Fruit fly (Drosophila melanogaster) whole organism, embryonic: ENCODE results near the gene Trim9.

Experiments
- Asciz ChIP-seq: fragments of 200-800 bp; sonication (Bioruptor generic); optimal IDR thresholded peaks from 2 replicates; lab custom pipeline; 2017; ENCODE audit warnings: missing biosample characterization, mild to moderate bottlenecking, missing genetic modification characterization, missing genetic modification reagents
- B-H1 ChIP-seq: fragments of 200-800 bp; sonication (Bioruptor generic); IDR thresholded peaks from 3 replicates; pipeline ENCODE4 v1.3.6; 2022; ENCODE audit warnings: missing biosample characterization, missing genetic modification characterization
- CG10654 ChIP-seq: fragments of 200-800 bp; sonication (Bioruptor generic); optimal IDR thresholded peaks from 2 replicates; lab custom pipeline; 2016; ENCODE audit warnings: missing biosample characterization, missing genetic modification characterization
- CG13296 ChIP-seq: fragments of 200-800 bp; sonication (Bioruptor generic); optimal IDR thresholded peaks from 3 replicates; lab custom pipeline; 2018; ENCODE audit warnings: missing biosample characterization, mild to moderate bottlenecking, missing genetic modification characterization
- CG14014 ChIP-seq: fragments of 200-800 bp; sonication (Bioruptor generic); IDR thresholded peaks from 2 replicates; pipeline ENCODE4 v1.3.6; 2022; ENCODE audit warnings: missing biosample characterization, missing genetic modification characterization
- CG15011 ChIP-seq: fragments of 200-800 bp; sonication (Bioruptor generic); optimal IDR thresholded peaks from 3 replicates; lab custom pipeline; 2018; ENCODE audit warnings: missing biosample characterization, mild to moderate bottlenecking, missing genetic modification characterization
- CG16813 ChIP-seq: fragments of 200-800 bp; sonication (Bioruptor generic); IDR thresholded peaks from 3 replicates; pipeline ENCODE4 v1.3.6; 2022; ENCODE audit warnings: missing biosample characterization, missing genetic modification characterization; ENCODE audit not compliant: partially characterized antibody
- CG17359 ChIP-seq: fragments of 200-800 bp; sonication (Bioruptor generic); optimal IDR thresholded peaks from 3 replicates; lab custom pipeline; 2018; ENCODE audit warnings: missing biosample characterization, mild to moderate bottlenecking, missing genetic modification characterization, moderate library complexity
- CG17612 ChIP-seq: fragments of 200-800 bp; sonication (Bioruptor generic); IDR thresholded peaks from 2 replicates; pipeline ENCODE4 v1.3.6; 2022; ENCODE audit warnings: missing biosample characterization, missing genetic modification characterization
- CG2875 ChIP-seq: fragments of 200-800 bp; sonication (Bioruptor generic); optimal IDR thresholded peaks from 2 replicates; lab custom pipeline; 2017; ENCODE audit warnings: missing biosample characterization, mild to moderate bottlenecking, missing genetic modification characterization, missing genetic modification reagents
- CG2889 ChIP-seq: fragments of 200-800 bp; sonication (Bioruptor generic); IDR thresholded peaks from 3 replicates; pipeline ENCODE4 v1.3.6; 2022; ENCODE audit warnings: missing biosample characterization, missing genetic modification characterization
- CG31388 ChIP-seq: fragments of 200-800 bp; sonication (Bioruptor generic); optimal IDR thresholded peaks from 2 replicates; lab custom pipeline; 2016; ENCODE audit warnings: missing biosample characterization, missing genetic modification characterization
- CG4617 ChIP-seq: fragments of 200-800 bp; sonication (Bioruptor generic); optimal IDR thresholded peaks from 3 replicates; lab custom pipeline; 2016; ENCODE audit warnings: missing biosample characterization, missing genetic modification characterization, borderline replicate concordance
- CG6689 ChIP-seq: fragments of 200-800 bp; sonication (Bioruptor generic); IDR thresholded peaks from 2 replicates; pipeline ENCODE4 v1.3.6; 2022; ENCODE audit warnings: missing biosample characterization, missing genetic modification characterization
- CG6854 ChIP-seq: fragments of 200-800 bp; sonication (Bioruptor generic); optimal IDR thresholded peaks from 3 replicates; lab custom pipeline; 2017; ENCODE audit warnings: missing biosample characterization, mild to moderate bottlenecking, missing genetic modification characterization
- CG7556 ChIP-seq: fragments of 200-800 bp; sonication (Bioruptor generic); optimal IDR thresholded peaks from 2 replicates; lab custom pipeline; 2017; ENCODE audit warnings: missing biosample characterization, mild to moderate bottlenecking, missing genetic modification characterization
- CG8089 ChIP-seq: fragments of 200-800 bp; sonication (Bioruptor generic); optimal IDR thresholded peaks from 3 replicates; lab custom pipeline; 2016; ENCODE audit warnings: missing biosample characterization, missing genetic modification characterization
- CG8765 ChIP-seq: fragments of 200-800 bp; sonication (Bioruptor generic); IDR thresholded peaks from 2 replicates; pipeline ENCODE4 v1.3.6; 2022; ENCODE audit warnings: missing biosample characterization, missing genetic modification characterization
- CG9437 ChIP-seq: fragments of 200-800 bp; sonication (Bioruptor generic); optimal IDR thresholded peaks from 2 replicates; lab custom pipeline; 2018; ENCODE audit warnings: missing biosample characterization, mild to moderate bottlenecking, missing genetic modification characterization
- CG9932 ChIP-seq: fragments of 200-800 bp; sonication (Bioruptor generic); IDR thresholded peaks from 2 replicates; pipeline ENCODE4 v1.3.6; 2022; ENCODE audit warnings: missing biosample characterization, missing genetic modification characterization
- CHES-1-like ChIP-seq: fragments of 200-800 bp; sonication (Bioruptor generic); optimal IDR thresholded peaks from 2 replicates; lab custom pipeline; 2016; ENCODE audit warnings: missing biosample characterization, missing genetic modification characterization
- D19A ChIP-seq: fragments of 200-800 bp; optimal IDR thresholded peaks from 3 replicates; lab custom pipeline; 2019; ENCODE audit warnings: missing biosample characterization, mild to moderate bottlenecking, missing genetic modification characterization, moderate library complexity
- Doc3 ChIP-seq: fragments of 200-800 bp; sonication (Bioruptor generic); IDR thresholded peaks from 3 replicates; pipeline ENCODE4 v1.3.6; 2022; ENCODE audit warnings: missing biosample characterization, missing genetic modification characterization; ENCODE audit not compliant: partially characterized antibody
- Ets65A ChIP-seq: fragments of 200-800 bp; sonication (Bioruptor generic); peaks from one replicate; lab custom pipeline; 2016; ENCODE audit warnings: missing biosample characterization, missing genetic modification characterization
- Ets97D ChIP-seq: fragments of 200-800 bp; sonication (Bioruptor generic); optimal IDR thresholded peaks from 3 replicates; lab custom pipeline; 2016; ENCODE audit warnings: missing biosample characterization, missing genetic modification characterization
- HLH4C ChIP-seq: fragments of 200-800 bp; sonication (Bioruptor generic); IDR thresholded peaks from 3 replicates; pipeline ENCODE4 v1.3.6; 2022; ENCODE audit warnings: missing biosample characterization, missing genetic modification characterization; ENCODE audit not compliant: partially characterized antibody
- HmgD ChIP-seq: fragments of 200-800 bp; sonication (Bioruptor generic); optimal IDR thresholded peaks from 3 replicates; lab custom pipeline; 2016; ENCODE audit warnings: missing biosample characterization, missing genetic modification characterization
- Hr39 ChIP-seq: fragments of >200 bp; optimal IDR thresholded peaks from 2 replicates; lab custom pipeline; 2017
- MBD-R2 ChIP-seq: fragments of 200-800 bp; sonication (Bioruptor generic); IDR thresholded peaks from 2 replicates; pipeline ENCODE4 v1.3.6; 2022; ENCODE audit warnings: missing biosample characterization, missing genetic modification characterization
- MTF-1 ChIP-seq: fragments of 200-800 bp; sonication (Bioruptor generic); optimal IDR thresholded peaks from 2 replicates; lab custom pipeline; 2018; ENCODE audit warnings: missing biosample characterization, mild to moderate bottlenecking, missing genetic modification characterization, borderline replicate concordance
- Max ChIP-seq: fragments of 200-800 bp; sonication (Bioruptor generic); optimal IDR thresholded peaks from 2 replicates; lab custom pipeline; 2016; ENCODE audit warnings: missing biosample characterization, mild to moderate bottlenecking, missing genetic modification characterization
- Mes4 ChIP-seq: fragments of 200-800 bp; sonication (Bioruptor generic); optimal IDR thresholded peaks from 2 replicates; lab custom pipeline; 2016; ENCODE audit warnings: missing biosample characterization, missing genetic modification characterization
- Neu2 ChIP-seq: fragments of 200-800 bp; sonication (Bioruptor generic); optimal IDR thresholded peaks from 3 replicates; lab custom pipeline; 2016; ENCODE audit warnings: missing biosample characterization, missing genetic modification characterization, borderline replicate concordance
- Oaz ChIP-seq: fragments of 200-800 bp; sonication (Bioruptor generic); IDR thresholded peaks from 2 replicates; pipeline ENCODE4 v1.3.6; 2022; ENCODE audit warnings: missing biosample characterization, missing genetic modification characterization
- Usf ChIP-seq: fragments of 200-800 bp; sonication (Bioruptor generic); optimal IDR thresholded peaks from 2 replicates; lab custom pipeline; 2017; ENCODE audit warnings: missing genotype, missing biosample characterization, missing genetic modification characterization
- Vsx1 ChIP-seq: fragments of 200-800 bp; sonication (Bioruptor generic); optimal IDR thresholded peaks from 2 replicates; lab custom pipeline; 2017; ENCODE audit warnings: missing biosample characterization, mild to moderate bottlenecking, missing genetic modification characterization, missing genetic modification reagents
- btn ChIP-seq: fragments of 200-800 bp; sonication (Bioruptor generic); optimal IDR thresholded peaks from 2 replicates; lab custom pipeline; 2016; ENCODE audit warnings: missing biosample characterization, missing genetic modification characterization
- disco-r ChIP-seq: fragments of 200-800 bp; sonication (Bioruptor generic); optimal IDR thresholded peaks from 2 replicates; lab custom pipeline; 2016; ENCODE audit warnings: missing biosample characterization, missing genetic modification characterization
- fu2 ChIP-seq: fragments of 200-800 bp; sonication (Bioruptor generic); optimal IDR thresholded peaks from 2 replicates; lab custom pipeline; 2016; ENCODE audit warnings: missing biosample characterization, missing genetic modification characterization
- insv ChIP-seq, 2 experiments: fragments of 200-800 bp; sonication (Bioruptor generic); optimal IDR thresholded peaks; 3 replicates each; lab custom pipeline; 2016 to 2018; ENCODE audit warnings: missing biosample characterization in 2 of 2, missing genetic modification characterization in 2 of 2
- kah ChIP-seq: fragments of 200-800 bp; sonication (Bioruptor generic); optimal IDR thresholded peaks from 2 replicates; lab custom pipeline; 2018; ENCODE audit warnings: missing biosample characterization, mild to moderate bottlenecking, missing genetic modification characterization
- kni ChIP-seq: fragments of 200-800 bp; sonication (Bioruptor generic); optimal IDR thresholded peaks from 3 replicates; lab custom pipeline; 2017; ENCODE audit warnings: mild to moderate bottlenecking, missing biosample characterization, missing genetic modification reagents, missing genetic modification characterization
- luna ChIP-seq: fragments of 200-800 bp; sonication (Bioruptor generic); optimal IDR thresholded peaks from 2 replicates; lab custom pipeline; 2016; ENCODE audit warnings: missing biosample characterization, missing genetic modification characterization
- phol ChIP-seq: fragments of 200-800 bp; sonication (Bioruptor generic); optimal IDR thresholded peaks from 3 replicates; lab custom pipeline; 2018; ENCODE audit warnings: missing biosample characterization, mild to moderate bottlenecking, missing genetic modification characterization, moderate library complexity
- pita ChIP-seq: fragments of 200-800 bp; sonication (Bioruptor generic); optimal IDR thresholded peaks from 2 replicates; lab custom pipeline; 2017; ENCODE audit warnings: missing biosample characterization, mild to moderate bottlenecking, missing genetic modification characterization
- ro ChIP-seq: fragments of 200-800 bp; sonication (Bioruptor generic); IDR thresholded peaks from 2 replicates; pipeline ENCODE4 v1.3.6; 2022; ENCODE audit warnings: missing biosample characterization, missing genetic modification characterization
- tll ChIP-seq, 2 experiments: fragments of 200-800 bp in 1 of 2; fragments of >200 bp in 1 of 2; sonication (Bioruptor generic) in 1 of 2; optimal IDR thresholded peaks; 2 replicates each; lab custom pipeline; 2017 to 2019; ENCODE audit warnings: missing biosample characterization in 2 of 2, missing genetic modification characterization in 2 of 2, mild to moderate bottlenecking in 1 of 2, moderate library complexity in 1 of 2
- vnd ChIP-seq: fragments of 200-800 bp; sonication (Bioruptor generic); IDR thresholded peaks from 3 replicates; pipeline ENCODE4 v1.3.6; 2022; ENCODE audit warnings: missing biosample characterization, missing genetic modification characterization; ENCODE audit not compliant: partially characterized antibody
- wor ChIP-seq: fragments of 200-800 bp; sonication (Bioruptor generic); IDR thresholded peaks from 2 replicates; pipeline ENCODE4 v1.3.6; 2022; ENCODE audit warnings: missing biosample characterization, missing genetic modification characterization

The Trim9 gene

dm6 chr2L:10661490-10662240, 117.0 kb downstream of the Trim9 start, which contains the start of gene CG31871 (continued):
- TF ChIP-seq CG14014 (GFP tag; lab: Robert Waterston, UW) (peak; percentile 61), CG9437 (GFP tag; lab: Kevin White, UChicago) (peak; percentile 65), CG2889 (peak; percentile 34; the same call in 2 of the 3 replicates), CG17612 (GFP tag; lab: Robert Waterston, UW) (no peak), fu2 (no peak), pita (no peak), Mes4 (no peak), CG6689 (GFP tag; lab: Robert Waterston, UW) (peak; percentile 77; the same call in 1 of the 2 replicates), CG16813 (GFP tag; lab: Robert Waterston, UW) (no peak), wor (GFP tag; lab: Robert Waterston, UW) (peak; percentile 68), HmgD (GFP tag; lab: Kevin White, UChicago) (no peak), D19A (tag; lab: Kevin White, UChicago) (no peak), CG10654 (GFP tag; lab: Kevin White, UChicago) (peak; percentile 44), phol (tag; lab: Kevin White, UChicago) (peak; percentile 88), CG7556 (GFP tag; lab: Kevin White, UChicago) (peak; percentile 81), btn (GFP tag; lab: Kevin White, UChicago) (no peak), disco-r (GFP tag; lab: Kevin White, UChicago) (no peak), kah (GFP tag; lab: Kevin White, UChicago) (peak; percentile 9), CG9932 (GFP tag; lab: Robert Waterston, UW) (peak; percentile 57), Vsx1 (no peak), Ets97D (GFP tag; lab: Kevin White, UChicago) (no peak), MTF-1 (GFP tag; lab: Kevin White, UChicago) (no peak), Doc3 (GFP tag; lab: Robert Waterston, UW) (no peak), Asciz (GFP tag; lab: Kevin White, UChicago) (peak; percentile 77), ro (peak; percentile 29; the same call in 1 of the 2 replicates), Oaz (GFP tag; lab: Robert Waterston, UW) (peak; percentile 40; the same call in 1 of the 2 replicates), CG8765 (GFP tag; lab: Robert Waterston, UW) (no peak), CG8089 (GFP tag; lab: Kevin White, UChicago) (no peak), CG31388 (no peak), CG2875 (GFP tag; lab: Kevin White, UChicago) (peak; percentile 52), MBD-R2 (GFP tag; lab: Robert Waterston, UW) (no peak; the same call in 1 of the 2 replicates), CHES-1-like (GFP tag; lab: Kevin White, UChicago) (no peak), luna (GFP tag; lab: Kevin White, UChicago) (no peak), CG13296 (GFP tag; lab: Kevin White, UChicago) (peak; percentile 74), Ets65A (no peak), vnd (GFP tag; lab: Robert Waterston, UW) (no peak), tll (GFP tag; optimal IDR thresholded peaks at IDR 0.05; lab: Kevin White, UChicago) (no peak), CG6854 (GFP tag; lab: Kevin White, UChicago) (peak; percentile 25), CG15011 (peak; percentile 50), HLH4C (GFP tag; lab: Robert Waterston, UW) (no peak), CG4617 (no peak), Neu2 (GFP tag; lab: Kevin White, UChicago) (no peak), kni (GFP tag; lab: Kevin White, UChicago) (peak; percentile 48), Usf (GFP tag; lab: Kevin White, UChicago) (peak; percentile 34), Hr39 (no peak), B-H1 (GFP tag; lab: Robert Waterston, UW) (peak; percentile 46; the same call in 2 of the 3 replicates), CG17359 (tag; lab: Kevin White, UChicago) (peak; percentile 81), insv (GFP tag; optimal IDR thresholded peaks at IDR 0.05; lab: Kevin White, UChicago) (no peak), Max (GFP tag; lab: Kevin White, UChicago) (peak; percentile 8)
